Worm (Caenorhabditis elegans) whole organism, L4/young adult: ENCODE measurements around the gene scyl-1.

Source experiments
- W03F9.2 ChIP-seq: fragments of 150-350 bp; optimal IDR thresholded peaks from 2 replicates; lab custom pipeline; 2014; ENCODE audit warnings: missing biosample characterization, missing genetic modification characterization
- dao-5 ChIP-seq: sonication (generic microtip); optimal IDR thresholded peaks from 2 replicates; lab custom pipeline; 2016; ENCODE audit warnings: missing genotype, missing genetic modification characterization, moderate library complexity, missing compliant biosample characterization
- him-1 ChIP-seq: sonication (generic microtip); optimal IDR thresholded peaks from 2 replicates; lab custom pipeline; 2016; ENCODE audit warnings: missing genotype, missing genetic modification reagents, missing genetic modification characterization, missing compliant biosample characterization

DNA sequence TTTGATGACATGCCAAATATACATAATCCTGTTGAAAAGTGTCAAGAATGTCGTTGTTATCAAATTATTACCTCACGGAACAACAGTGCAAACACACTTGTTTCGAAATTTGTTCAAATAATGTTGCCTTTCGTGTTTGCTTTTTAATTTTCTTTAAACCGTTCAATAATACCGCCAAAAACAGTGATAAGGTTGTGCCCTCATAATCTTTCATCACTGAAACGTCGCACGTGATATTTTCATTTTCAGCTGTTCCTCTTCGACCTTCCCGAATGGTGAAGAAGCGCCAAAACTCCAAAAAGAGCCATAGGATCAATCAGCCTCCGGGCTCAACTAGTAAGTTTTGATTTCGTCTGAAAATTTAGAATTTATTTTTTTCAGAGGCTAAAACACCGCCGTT is 39.5 kb downstream of the scyl-1 start, which contains the start of gene inft-2:
- TF ChIP-seq W03F9.2 (tag; lab: Kevin White, UChicago) (no peak), him-1 (tag; lab: Kevin White, UChicago) (no peak), dao-5 (tag; lab: Kevin White, UChicago) (no peak)
